Fruit fly (Drosophila melanogaster) whole organism, embryonic: ENCODE results near the gene CG17344.
A peak's percentile ranks its signal among the peaks of the same experiment; 100 is the strongest.

ENCODE experiments used
- Ada2b ChIP-seq: fragments of 200-800 bp; sonication (Bioruptor generic); IDR thresholded peaks from 2 replicates; pipeline ENCODE4 v1.3.6; 2022; ENCODE audit warnings: missing biosample characterization, missing genetic modification characterization
- Antp ChIP-seq: fragments of 200-800 bp; sonication (Bioruptor generic); optimal IDR thresholded peaks from 3 replicates; lab custom pipeline; 2016; ENCODE audit warnings: missing biosample characterization, missing genetic modification characterization
- CG10654 ChIP-seq: fragments of 200-800 bp; sonication (Bioruptor generic); optimal IDR thresholded peaks from 2 replicates; lab custom pipeline; 2016; ENCODE audit warnings: missing biosample characterization, missing genetic modification characterization
- CG13287 ChIP-seq: fragments of 200-800 bp; sonication (Bioruptor generic); IDR thresholded peaks from 2 replicates; pipeline ENCODE4 v1.3.6; 2022; ENCODE audit warnings: missing biosample characterization, missing genetic modification characterization; ENCODE audit not compliant: partially characterized antibody
- CG14860 ChIP-seq: fragments of 200-800 bp; sonication (Bioruptor generic); IDR thresholded peaks from 3 replicates; pipeline ENCODE4 v1.3.6; 2022; ENCODE audit warnings: missing biosample characterization, missing genetic modification characterization; ENCODE audit not compliant: partially characterized antibody
- CG16813 ChIP-seq: fragments of 200-800 bp; sonication (Bioruptor generic); IDR thresholded peaks from 3 replicates; pipeline ENCODE4 v1.3.6; 2022; ENCODE audit warnings: missing biosample characterization, missing genetic modification characterization; ENCODE audit not compliant: partially characterized antibody
- CG17186 ChIP-seq: fragments of 200-800 bp; sonication (Bioruptor generic); optimal IDR thresholded peaks from 3 replicates; lab custom pipeline; 2017; ENCODE audit warnings: missing biosample characterization, missing genetic modification reagents, missing genetic modification characterization
- CG17359 ChIP-seq: fragments of 200-800 bp; sonication (Bioruptor generic); optimal IDR thresholded peaks from 3 replicates; lab custom pipeline; 2018; ENCODE audit warnings: missing biosample characterization, mild to moderate bottlenecking, missing genetic modification characterization, moderate library complexity
- CG17568 ChIP-seq: fragments of 200-800 bp; sonication (Bioruptor generic); optimal IDR thresholded peaks from 2 replicates; lab custom pipeline; 2018; ENCODE audit warnings: missing biosample characterization, mild to moderate bottlenecking, missing genetic modification characterization, moderate library complexity
- CG18476 ChIP-seq: fragments of 200-800 bp; sonication (Bioruptor generic); optimal IDR thresholded peaks from 2 replicates; lab custom pipeline; 2016; ENCODE audit warnings: missing biosample characterization, mild to moderate bottlenecking, missing genetic modification characterization
- CG18764 ChIP-seq: fragments of 200-800 bp; sonication (Bioruptor generic); optimal IDR thresholded peaks from 3 replicates; lab custom pipeline; 2016; ENCODE audit warnings: missing biosample characterization, missing genetic modification characterization
- CG3065 ChIP-seq: fragments of 200-800 bp; sonication (Bioruptor generic); optimal IDR thresholded peaks from 2 replicates; lab custom pipeline; 2016; ENCODE audit warnings: missing biosample characterization, missing genetic modification characterization
- CG31365 ChIP-seq: fragments of 200-800 bp; sonication (Bioruptor generic); optimal IDR thresholded peaks from 2 replicates; lab custom pipeline; 2018; ENCODE audit warnings: missing biosample characterization, mild to moderate bottlenecking, missing genetic modification characterization
- CG32532 ChIP-seq: fragments of 200-800 bp; sonication (Bioruptor generic); IDR thresholded peaks from 2 replicates; pipeline ENCODE4 v1.3.6; 2022; ENCODE audit warnings: missing biosample characterization, missing genetic modification characterization
- CG3995 ChIP-seq: fragments of 200-800 bp; sonication (Bioruptor generic); optimal IDR thresholded peaks from 3 replicates; lab custom pipeline; 2016; ENCODE audit warnings: missing biosample characterization, missing genetic modification characterization
- CG4282 ChIP-seq: fragments of 200-800 bp; sonication (Bioruptor generic); optimal IDR thresholded peaks from 2 replicates; lab custom pipeline; 2016; ENCODE audit warnings: missing biosample characterization, missing genetic modification characterization
- CG6254 ChIP-seq: fragments of 200-800 bp; sonication (Bioruptor generic); optimal IDR thresholded peaks from 3 replicates; lab custom pipeline; 2017; ENCODE audit warnings: mild to moderate bottlenecking, missing biosample characterization, missing genetic modification reagents, missing genetic modification characterization
- CG7786 ChIP-seq: fragments of 200-800 bp; sonication (Bioruptor generic); optimal IDR thresholded peaks from 2 replicates; lab custom pipeline; 2016; ENCODE audit warnings: missing biosample characterization, missing genetic modification characterization
- CG9797 ChIP-seq: fragments of 200-800 bp; sonication (Bioruptor generic); optimal IDR thresholded peaks from 3 replicates; lab custom pipeline; 2018; ENCODE audit warnings: missing biosample characterization, mild to moderate bottlenecking, missing genetic modification characterization
- Doc2 ChIP-seq: fragments of 200-800 bp; sonication (Bioruptor generic); IDR thresholded peaks from 2 replicates; pipeline ENCODE4 v1.3.6; 2022; ENCODE audit warnings: missing biosample characterization, missing genetic modification characterization
- Dref ChIP-seq: fragments of 200-800 bp; sonication (Bioruptor generic); IDR thresholded peaks from 2 replicates; pipeline ENCODE4 v1.3.6; 2022; ENCODE audit warnings: missing biosample characterization, missing genetic modification characterization
- E2f1 ChIP-seq: fragments of 200-800 bp; sonication (Bioruptor generic); IDR thresholded peaks from 2 replicates; pipeline ENCODE4 v1.3.6; 2022; ENCODE audit warnings: missing biosample characterization, missing genetic modification characterization
- Hey ChIP-seq: fragments of 200-800 bp; sonication (Bioruptor generic); optimal IDR thresholded peaks from 3 replicates; lab custom pipeline; 2018; ENCODE audit warnings: missing biosample characterization, mild to moderate bottlenecking, missing genetic modification characterization
- HmgD ChIP-seq: fragments of 200-800 bp; sonication (Bioruptor generic); optimal IDR thresholded peaks from 3 replicates; lab custom pipeline; 2016; ENCODE audit warnings: missing biosample characterization, missing genetic modification characterization
- Hr39 ChIP-seq: fragments of >200 bp; optimal IDR thresholded peaks from 2 replicates; lab custom pipeline; 2017
- Hr51 ChIP-seq, 2 experiments: fragments of 200-800 bp; sonication (Bioruptor generic); optimal IDR thresholded peaks; 2 replicates in 1 of 2; 3 replicates in 1 of 2; lab custom pipeline; 2016 to 2018; ENCODE audit warnings: missing biosample characterization in 2 of 2, missing genetic modification characterization in 2 of 2, mild to moderate bottlenecking in 1 of 2, moderate library complexity in 1 of 2
- Kr ChIP-seq: fragments of 200-800 bp; sonication (Bioruptor generic); optimal IDR thresholded peaks from 2 replicates; lab custom pipeline; 2017; ENCODE audit warnings: missing biosample characterization, mild to moderate bottlenecking, missing genetic modification characterization
- NK7.1 ChIP-seq: fragments of 200-800 bp; sonication (Bioruptor generic); optimal IDR thresholded peaks from 3 replicates; lab custom pipeline; 2016; ENCODE audit warnings: missing biosample characterization, missing genetic modification characterization
- TFAM ChIP-seq: fragments of 200-800 bp; sonication (Bioruptor generic); optimal IDR thresholded peaks from 2 replicates; lab custom pipeline; 2017; ENCODE audit warnings: missing biosample characterization, missing genetic modification characterization, inconsistent platforms
- Usf ChIP-seq: fragments of 200-800 bp; sonication (Bioruptor generic); optimal IDR thresholded peaks from 2 replicates; lab custom pipeline; 2017; ENCODE audit warnings: missing genotype, missing biosample characterization, missing genetic modification characterization
- az2 ChIP-seq: fragments of 200-800 bp; sonication (Bioruptor generic); optimal IDR thresholded peaks from 3 replicates; lab custom pipeline; 2016; ENCODE audit warnings: missing biosample characterization, missing genetic modification characterization
- bab2 ChIP-seq: fragments of 200-800 bp; sonication (Bioruptor generic); optimal IDR thresholded peaks from 2 replicates; lab custom pipeline; 2016; ENCODE audit warnings: missing biosample characterization, missing genetic modification characterization
- ci ChIP-seq: fragments of 200-800 bp; sonication (Bioruptor generic); IDR thresholded peaks from 3 replicates; pipeline ENCODE4 v1.3.6; 2022; ENCODE audit warnings: missing biosample characterization, missing genetic modification characterization
- crc ChIP-seq: fragments of 200-800 bp; sonication (Bioruptor generic); optimal IDR thresholded peaks from 2 replicates; lab custom pipeline; 2016; ENCODE audit warnings: missing biosample characterization, missing genetic modification characterization
- danr ChIP-seq: fragments of 200-800 bp; sonication (Bioruptor generic); IDR thresholded peaks from 2 replicates; pipeline ENCODE4 v1.3.6; 2022; ENCODE audit warnings: missing biosample characterization, missing genetic modification characterization
- fd3F ChIP-seq: fragments of 200-800 bp; sonication (Bioruptor generic); optimal IDR thresholded peaks from 2 replicates; lab custom pipeline; 2018; ENCODE audit warnings: missing biosample characterization, mild to moderate bottlenecking, missing genetic modification characterization, moderate library complexity
- fu2 ChIP-seq: fragments of 200-800 bp; sonication (Bioruptor generic); optimal IDR thresholded peaks from 2 replicates; lab custom pipeline; 2016; ENCODE audit warnings: missing biosample characterization, missing genetic modification characterization
- ham ChIP-seq: fragments of 200-800 bp; sonication (Bioruptor generic); IDR thresholded peaks from 2 replicates; pipeline ENCODE4 v1.3.6; 2022; ENCODE audit warnings: missing biosample characterization, missing genetic modification characterization
- hth ChIP-seq: fragments of >200 bp; optimal IDR thresholded peaks from 2 replicates; lab custom pipeline; 2017; ENCODE audit warnings: inconsistent platforms
- jigr1 ChIP-seq: fragments of 200-800 bp; sonication (Bioruptor generic); IDR thresholded peaks from 3 replicates; pipeline ENCODE4 v1.3.6; 2022; ENCODE audit warnings: missing biosample characterization, missing genetic modification characterization
- jumu ChIP-seq: fragments of 200-800 bp; sonication (Bioruptor generic); optimal IDR thresholded peaks from 3 replicates; lab custom pipeline; 2016; ENCODE audit warnings: missing biosample characterization, missing genetic modification characterization
- ken ChIP-seq: fragments of 200-800 bp; sonication (Bioruptor generic); IDR thresholded peaks from 3 replicates; pipeline ENCODE4 v1.3.6; 2022; ENCODE audit warnings: missing biosample characterization, missing genetic modification characterization
- maf-S ChIP-seq: fragments of 200-800 bp; sonication (Bioruptor generic); optimal IDR thresholded peaks from 2 replicates; lab custom pipeline; 2016; ENCODE audit warnings: missing biosample characterization, missing genetic modification characterization
- mirr ChIP-seq: fragments of 200-800 bp; sonication (Bioruptor generic); optimal IDR thresholded peaks from 3 replicates; lab custom pipeline; 2018; ENCODE audit warnings: missing biosample characterization, mild to moderate bottlenecking, missing genetic modification characterization
- nmo ChIP-seq: fragments of 200-800 bp; sonication (Bioruptor generic); optimal IDR thresholded peaks from 2 replicates; lab custom pipeline; 2018; ENCODE audit warnings: missing biosample characterization, mild to moderate bottlenecking, missing genetic modification characterization, moderate library complexity
- nom ChIP-seq: fragments of 200-800 bp; sonication (Bioruptor generic); optimal IDR thresholded peaks from 2 replicates; lab custom pipeline; 2017; ENCODE audit warnings: missing biosample characterization, missing genetic modification characterization, mild to moderate bottlenecking, moderate library complexity, missing genetic modification reagents
- org-1 ChIP-seq: fragments of 200-800 bp; sonication (Bioruptor generic); optimal IDR thresholded peaks from 2 replicates; lab custom pipeline; 2017; ENCODE audit warnings: missing biosample characterization, missing genetic modification characterization
- peb ChIP-seq: fragments of 200-800 bp; sonication (Bioruptor generic); IDR thresholded peaks from 2 replicates; pipeline ENCODE4 v1.3.6; 2022; ENCODE audit warnings: missing biosample characterization, missing genetic modification characterization
- prd ChIP-seq, 3 experiments: fragments of >200 bp in 2 of 3; fragments of 200-800 bp in 1 of 3; sonication (Bioruptor generic) in 1 of 3; optimal IDR thresholded peaks in 2 of 3; IDR thresholded peaks in 1 of 3; 2 replicates in 2 of 3; 3 replicates in 1 of 3; pipeline versions ENCODE4 v1.3.6 to Lab custom; 2017 to 2022; ENCODE audit warnings: missing biosample characterization in 1 of 3, missing genetic modification characterization in 1 of 3
- scrt ChIP-seq: fragments of 200-800 bp; sonication (Bioruptor generic); optimal IDR thresholded peaks from 2 replicates; lab custom pipeline; 2018; ENCODE audit warnings: missing biosample characterization, mild to moderate bottlenecking, missing genetic modification characterization, moderate library complexity
- sqz ChIP-seq: fragments of 200-800 bp; sonication (Bioruptor generic); optimal IDR thresholded peaks from 3 replicates; lab custom pipeline; 2018; ENCODE audit warnings: missing biosample characterization, mild to moderate bottlenecking, missing genetic modification characterization
- zfh1 ChIP-seq: fragments of 200-800 bp; sonication (Bioruptor generic); IDR thresholded peaks from 3 replicates; pipeline ENCODE4 v1.3.6; 2022; ENCODE audit warnings: missing biosample characterization, missing genetic modification characterization

CG17344 gene

DNA sequence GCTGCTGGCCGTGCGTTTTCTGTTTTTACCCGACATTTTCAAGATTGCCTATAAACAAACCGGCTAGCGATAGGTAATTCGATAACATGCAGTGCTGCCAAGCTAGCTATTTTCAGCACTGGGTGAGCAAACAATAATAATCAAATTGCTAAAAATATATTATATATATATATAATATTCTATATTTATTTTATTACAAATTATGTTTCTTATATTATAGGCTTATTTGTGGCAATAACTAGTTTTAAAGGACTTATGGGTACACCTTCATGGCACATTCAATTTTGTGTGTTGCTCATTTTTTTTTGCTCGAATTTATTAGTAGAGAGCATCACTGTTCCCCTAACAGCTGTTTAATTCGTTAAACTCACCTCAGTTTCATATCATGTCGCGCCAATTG lies 25.0 kb downstream of the CG17344 start (continued):
- TF ChIP-seq CG9797 (GFP tag; lab: Kevin White, UChicago) (no peak), hth (lab: Kevin White, UChicago) (no peak), CG14860 (no peak; the same call in 2 of the 3 replicates), fu2 (GFP tag; lab: Kevin White, UChicago) (no peak), prd (optimal IDR thresholded peaks at IDR 0.05; lab: Kevin White, UChicago) (no peak), prd (GFP tag; IDR thresholded peaks at IDR 0.05; lab: Robert Waterston, UW) (peak; percentile 58; the same call in 2 of the 3 replicates), CG18476 (GFP tag; lab: Kevin White, UChicago) (no peak), Antp (no peak), Dref (GFP tag; lab: Robert Waterston, UW) (peak; percentile 62), jigr1 (no peak), fd3F (GFP tag; lab: Kevin White, UChicago) (peak; percentile 63), CG31365 (tag; lab: Kevin White, UChicago) (no peak), crc (GFP tag; lab: Kevin White, UChicago) (no peak), CG32532 (GFP tag; lab: Robert Waterston, UW) (peak; percentile 56), peb (GFP tag; lab: Robert Waterston, UW) (no peak), scrt (GFP tag; lab: Kevin White, UChicago) (no peak), CG3995 (GFP tag; lab: Kevin White, UChicago) (no peak), org-1 (GFP tag; lab: Kevin White, UChicago) (no peak), sqz (GFP tag; lab: Kevin White, UChicago) (no peak), CG17568 (GFP tag; lab: Kevin White, UChicago) (no peak), zfh1 (GFP tag; lab: Robert Waterston, UW) (0 out of 3 replicates have a peak, but pooled peaks have one; percentile 8), CG10654 (peak; percentile 52), bab2 (GFP tag; lab: Kevin White, UChicago) (no peak), Doc2 (no peak), mirr (GFP tag; lab: Kevin White, UChicago) (no peak), NK7.1 (no peak), Ada2b (no peak), CG4282 (GFP tag; lab: Kevin White, UChicago) (no peak), Kr (GFP tag; lab: Kevin White, UChicago) (no peak), Hr39 (lab: Kevin White, UChicago) (no peak), HmgD (GFP tag; lab: Kevin White, UChicago) (no peak), jumu (GFP tag; lab: Kevin White, UChicago) (no peak), CG17186 (GFP tag; lab: Kevin White, UChicago) (no peak), CG18764 (GFP tag; lab: Kevin White, UChicago) (no peak), ham (no peak), CG13287 (GFP tag; lab: Robert Waterston, UW) (peak; percentile 51; the same call in 1 of the 2 replicates), CG6254 (GFP tag; lab: Kevin White, UChicago) (peak; percentile 40), nmo (GFP tag; lab: Kevin White, UChicago) (peak; percentile 79), CG7786 (GFP tag; lab: Kevin White, UChicago) (no peak), Usf (GFP tag; lab: Kevin White, UChicago) (peak; percentile 35), Hr51 (GFP tag; optimal IDR thresholded peaks at IDR 0.05; lab: Kevin White, UChicago) (no peak), nom (GFP tag; lab: Kevin White, UChicago) (peak; percentile 14), CG3065 (no peak), CG16813 (GFP tag; lab: Robert Waterston, UW) (no peak), E2f1 (GFP tag; lab: Robert Waterston, UW) (peak; percentile 28; the same call in 1 of the 2 replicates), CG17359 (tag; lab: Kevin White, UChicago) (peak; percentile 28), Hey (tag; lab: Kevin White, UChicago) (no peak), maf-S (GFP tag; lab: Kevin White, UChicago) (no peak), ci (GFP tag; lab: Robert Waterston, UW) (no peak), TFAM (GFP tag; lab: Kevin White, UChicago) (no peak), az2 (GFP tag; lab: Kevin White, UChicago) (peak; percentile 60), ken (GFP tag; lab: Robert Waterston, UW) (no peak), danr (GFP tag; lab: Robert Waterston, UW) (0 out of 2 replicates have a peak, but pooled peaks have one; percentile 18)
